Fruit fly (Drosophila melanogaster) whole organism, pupa: ENCODE results near the gene CG17646.

Experiments
- CG13204 ChIP-seq: fragments of 200-800 bp; sonication (Bioruptor generic); optimal IDR thresholded peaks from 2 replicates; lab custom pipeline; 2018; ENCODE audit warnings: missing biosample characterization, mild to moderate bottlenecking, missing genetic modification characterization, moderate library complexity
- CG14655 ChIP-seq: fragments of 200-800 bp; sonication (Bioruptor generic); optimal IDR thresholded peaks from 3 replicates; lab custom pipeline; 2017; ENCODE audit warnings: mild to moderate bottlenecking, missing biosample characterization, missing genetic modification reagents, missing genetic modification characterization
- CG15710 ChIP-seq: fragments of 200-800 bp; sonication (Bioruptor generic); optimal IDR thresholded peaks from 2 replicates; lab custom pipeline; 2018; ENCODE audit warnings: missing biosample characterization, mild to moderate bottlenecking, missing genetic modification characterization, moderate library complexity
- CG17806 ChIP-seq: fragments of 200-800 bp; sonication (Bioruptor generic); optimal IDR thresholded peaks from 2 replicates; lab custom pipeline; 2018; ENCODE audit warnings: missing biosample characterization, mild to moderate bottlenecking, missing genetic modification characterization, moderate library complexity
- CG32121 ChIP-seq: fragments of 200-800 bp; sonication (Bioruptor generic); IDR thresholded peaks from 2 replicates; pipeline ENCODE4 v1.3.6; 2022; ENCODE audit warnings: missing biosample characterization, missing genetic modification characterization
- CG8159 ChIP-seq: fragments of 200-800 bp; sonication (Bioruptor generic); optimal IDR thresholded peaks from 3 replicates; lab custom pipeline; 2018; ENCODE audit warnings: missing biosample characterization, mild to moderate bottlenecking, missing genetic modification characterization, moderate library complexity
- CG8301 ChIP-seq: fragments of 200-800 bp; sonication (Bioruptor generic); optimal IDR thresholded peaks from 2 replicates; lab custom pipeline; 2018; ENCODE audit warnings: missing biosample characterization, mild to moderate bottlenecking, missing genetic modification characterization
- CG9948 ChIP-seq: fragments of 200-800 bp; sonication (Bioruptor generic); optimal IDR thresholded peaks from 2 replicates; lab custom pipeline; 2018; ENCODE audit warnings: missing biosample characterization, mild to moderate bottlenecking, missing genetic modification characterization, moderate library complexity
- Pif1A ChIP-seq: fragments of 200-800 bp; sonication (Bioruptor generic); optimal IDR thresholded peaks from 3 replicates; lab custom pipeline; 2016; ENCODE audit warnings: missing biosample characterization, missing genetic modification characterization
- Pif1B ChIP-seq: fragments of 200-800 bp; sonication (Bioruptor generic); optimal IDR thresholded peaks from 3 replicates; lab custom pipeline; 2016; ENCODE audit warnings: missing biosample characterization, missing genetic modification characterization
- Snoo ChIP-seq: fragments of 200-800 bp; sonication (Bioruptor generic); optimal IDR thresholded peaks from 3 replicates; lab custom pipeline; 2017; ENCODE audit warnings: missing biosample characterization, mild to moderate bottlenecking, missing genetic modification characterization, inconsistent platforms
- fd96Ca ChIP-seq: fragments of 200-800 bp; sonication (Bioruptor generic); IDR thresholded peaks from 3 replicates; pipeline ENCODE4 v1.3.6; 2022; ENCODE audit warnings: missing biosample characterization, missing genetic modification characterization
- rn ChIP-seq: fragments of 200-800 bp; sonication (Bioruptor generic); IDR thresholded peaks from 2 replicates; pipeline ENCODE4 v1.3.6; 2022; ENCODE audit warnings: missing biosample characterization, missing genetic modification characterization

DNA sequence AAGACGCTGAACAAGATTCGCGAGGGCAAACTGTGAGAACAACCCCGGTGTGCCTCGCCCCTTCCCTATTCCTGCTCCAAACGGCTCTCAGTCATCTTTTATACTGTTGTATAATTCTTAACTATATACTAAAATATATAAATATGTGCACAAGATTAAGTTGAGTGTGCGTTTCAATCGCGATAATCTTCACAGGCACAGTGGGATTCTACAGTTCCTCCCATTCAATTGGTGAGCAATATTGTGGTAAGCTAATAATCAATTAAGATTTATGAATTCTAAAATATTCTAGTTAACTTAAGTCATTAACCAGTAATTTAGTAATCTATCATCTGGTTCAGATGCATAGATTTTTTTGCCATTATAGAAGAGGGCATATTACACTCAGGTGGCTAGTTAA is 1.4 kb upstream of the CG17646 start:
- TF ChIP-seq Pif1B (GFP tag; lab: Kevin White, UChicago): no peak
- TF ChIP-seq CG17806 (tag; lab: Kevin White, UChicago): no peak
- TF ChIP-seq CG8159 (tag; lab: Kevin White, UChicago): no peak
- no peak for TF ChIP-seq rn
- no peak for TF ChIP-seq Pif1A
- no peak for TF ChIP-seq CG14655 (GFP tag; lab: Kevin White, UChicago)
- no peak for TF ChIP-seq CG9948 (tag; lab: Kevin White, UChicago)
- no peak for TF ChIP-seq CG15710 (tag; lab: Kevin White, UChicago)
- no peak for TF ChIP-seq CG13204 (GFP tag; lab: Kevin White, UChicago)
- TF ChIP-seq fd96Ca (GFP tag; lab: Robert Waterston, UW): no peak
- no peak for TF ChIP-seq Snoo (tag; lab: Kevin White, UChicago)
- TF ChIP-seq CG32121 (GFP tag; lab: Robert Waterston, UW): no peak
- TF ChIP-seq CG8301 (tag; lab: Kevin White, UChicago): no peak
